Fruit fly (Drosophila melanogaster) whole organism: ENCODE data around the gene CG14957.

ENCODE experiments used
- CG8478 ChIP-seq: fragments of >200 bp; optimal IDR thresholded peaks from 2 replicates; lab custom pipeline; 2018; ENCODE audit warnings: inconsistent platforms
- Dll ChIP-seq: fragments of >200 bp; optimal IDR thresholded peaks from 2 replicates; lab custom pipeline; 2017
- EcR ChIP-seq, 2 experiments: fragments of >200 bp; optimal IDR thresholded peaks; 2 replicates each; lab custom pipeline; 2017; ENCODE audit warnings: missing biosample characterization in 2 of 2, missing genetic modification characterization in 2 of 2, missing genetic modification reagents in 2 of 2
- pan ChIP-seq: fragments of >200 bp; optimal IDR thresholded peaks from 2 replicates; lab custom pipeline; 2017
- psq ChIP-seq: fragments of >200 bp; optimal IDR thresholded peaks from 2 replicates; lab custom pipeline; 2017
- usp ChIP-seq: fragments of >200 bp; optimal IDR thresholded peaks from 2 replicates; lab custom pipeline; 2017; ENCODE audit warnings: missing biosample characterization, missing genetic modification characterization, mixed read lengths

The CG14957 gene

DNA sequence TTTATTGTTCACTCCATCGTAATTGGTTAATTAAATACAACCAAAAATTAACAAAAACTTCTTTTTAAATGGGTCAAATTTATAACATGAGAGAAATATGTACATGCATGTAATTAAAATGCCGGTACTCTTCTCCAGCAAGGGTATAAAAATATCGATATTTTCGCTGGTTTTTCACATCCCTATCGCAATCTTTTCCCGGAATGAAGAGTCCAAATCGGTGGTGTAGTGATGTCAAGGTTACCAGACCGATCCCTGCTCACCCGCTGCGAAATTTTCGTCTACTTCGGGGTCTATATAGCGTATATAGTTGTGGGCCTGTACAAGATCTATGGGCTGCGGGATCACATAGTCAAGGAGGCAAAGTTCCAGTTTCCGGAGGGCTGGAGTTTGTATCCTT is 25.4 kb upstream of the CG14957 start, which contains the start of gene rasp:
rasp (plus strand) TSS at position 213 of the 400 bp plus-strand sequence.
- no peak for TF ChIP-seq CG8478 (lab: Kevin White, UChicago)
- TF ChIP-seq usp = no peak
- no peak for TF ChIP-seq EcR (GFP tag; optimal IDR thresholded peaks at IDR 0.05; lab: Kevin White, UChicago)
- no peak for TF ChIP-seq Dll (lab: Kevin White, UChicago)
- TF ChIP-seq pan (lab: Kevin White, UChicago) = no peak
- TF ChIP-seq psq (lab: Kevin White, UChicago) = no peak

DNA sequence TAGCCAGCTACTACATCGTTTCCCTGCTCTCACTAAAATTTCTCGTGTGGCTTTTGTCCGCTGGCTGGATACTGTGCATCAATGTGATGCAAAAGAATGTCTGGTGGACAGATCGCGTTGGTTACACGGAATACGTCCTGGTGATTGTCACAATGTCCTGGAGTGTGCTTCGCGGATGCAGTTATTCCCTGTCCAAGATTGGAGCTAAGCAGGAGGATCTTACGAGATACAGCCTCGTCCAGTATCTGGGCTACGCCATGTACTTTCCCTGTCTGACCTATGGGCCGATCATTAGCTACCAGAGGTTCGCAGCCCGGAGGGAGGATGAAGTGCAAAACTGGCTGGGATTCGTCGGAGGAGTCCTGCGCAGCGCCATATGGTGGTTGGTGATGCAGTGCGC is 24.8 kb upstream of the CG14957 start:
- no peak for TF ChIP-seq psq (lab: Kevin White, UChicago)
- TF ChIP-seq EcR (GFP tag; optimal IDR thresholded peaks at IDR 0.05; lab: Kevin White, UChicago) = no peak
- no peak for TF ChIP-seq Dll (lab: Kevin White, UChicago)
- TF ChIP-seq usp = no peak
- TF ChIP-seq pan (lab: Kevin White, UChicago) = no peak
- TF ChIP-seq CG8478 (lab: Kevin White, UChicago) = no peak

DNA sequence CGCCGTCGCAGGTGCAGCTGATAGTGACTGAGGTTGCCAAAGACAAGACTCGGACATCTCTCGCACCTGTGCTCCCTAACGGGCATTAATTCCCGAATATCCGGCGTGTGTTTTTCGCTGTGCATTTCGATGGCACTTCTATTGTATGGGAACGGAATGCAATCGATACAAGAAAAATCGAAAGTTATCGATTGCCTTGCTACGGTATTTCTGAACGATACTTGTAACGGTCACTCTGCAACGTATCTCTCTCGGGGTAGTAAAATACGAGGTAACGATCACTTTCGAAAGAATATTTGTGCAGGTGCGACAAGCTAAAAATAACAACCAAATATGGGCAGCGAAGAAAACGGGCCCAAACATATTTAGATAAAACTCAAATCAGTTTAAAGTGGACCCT is 22.4 kb upstream of the CG14957 start, which contains the start of gene CG32280:
CG32280 (plus strand) TSS at position 231 of the 400 bp plus-strand sequence.
- TF ChIP-seq psq (lab: Kevin White, UChicago) = no peak
- TF ChIP-seq usp = no peak
- no peak for TF ChIP-seq CG8478 (lab: Kevin White, UChicago)
- no peak for TF ChIP-seq pan (lab: Kevin White, UChicago)
- no peak for TF ChIP-seq EcR (GFP tag; optimal IDR thresholded peaks at IDR 0.05; lab: Kevin White, UChicago)
- TF ChIP-seq Dll (lab: Kevin White, UChicago) = no peak

DNA sequence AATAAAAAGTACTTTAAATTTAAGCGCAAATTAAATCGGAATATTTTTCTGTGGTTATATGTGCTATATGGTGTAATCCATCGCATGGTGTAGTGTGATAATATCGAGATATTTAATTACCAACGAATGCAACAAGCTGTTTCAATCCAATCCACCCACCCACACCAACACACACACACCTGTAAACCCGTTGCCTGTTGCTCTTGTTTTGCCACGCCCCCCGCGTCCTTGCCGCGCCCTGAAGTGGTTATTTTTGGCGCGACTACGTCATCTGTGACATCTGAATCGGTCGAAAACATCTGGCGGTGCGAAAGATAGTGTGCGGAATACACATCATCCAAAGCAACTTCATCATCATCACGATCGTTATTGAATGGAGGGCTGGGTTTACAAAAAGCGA is 22.0 kb upstream of the CG14957 start:
- TF ChIP-seq EcR (GFP tag; optimal IDR thresholded peaks at IDR 0.05; lab: Kevin White, UChicago) = no peak

DNA sequence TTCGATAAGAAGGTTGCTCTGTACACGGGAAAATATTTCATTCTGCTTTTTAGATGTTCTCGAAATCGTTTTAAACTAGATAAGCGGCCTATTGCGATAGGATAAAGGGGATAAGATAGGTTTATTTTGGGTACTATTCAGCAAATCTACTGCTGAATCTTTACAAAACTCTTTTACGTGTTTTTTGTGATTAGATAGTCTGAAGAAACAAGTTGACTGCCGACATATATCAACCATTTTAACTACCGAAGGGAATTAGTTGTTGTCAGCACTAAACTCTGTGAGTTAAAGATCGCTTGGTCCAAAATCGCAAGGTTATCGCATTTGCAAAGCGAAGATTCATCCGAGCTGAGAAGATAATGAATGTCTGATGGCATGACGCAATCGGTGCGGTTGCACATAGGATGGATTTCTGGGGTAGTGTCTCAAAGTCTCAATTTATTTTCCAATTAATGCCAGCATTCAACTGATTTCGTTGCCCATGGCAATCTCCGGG is 21.1 kb upstream of the CG14957 start, which contains the start of gene Asciz:
Asciz (minus strand) TSS at position 51 of the 496 bp plus-strand sequence.
- TF ChIP-seq pan (lab: Kevin White, UChicago) (no peak), CG8478 (lab: Kevin White, UChicago) (no peak), EcR (GFP tag; optimal IDR thresholded peaks at IDR 0.05; lab: Kevin White, UChicago) (no peak), psq (lab: Kevin White, UChicago) (no peak), Dll (lab: Kevin White, UChicago) (no peak), usp (no peak)

DNA sequence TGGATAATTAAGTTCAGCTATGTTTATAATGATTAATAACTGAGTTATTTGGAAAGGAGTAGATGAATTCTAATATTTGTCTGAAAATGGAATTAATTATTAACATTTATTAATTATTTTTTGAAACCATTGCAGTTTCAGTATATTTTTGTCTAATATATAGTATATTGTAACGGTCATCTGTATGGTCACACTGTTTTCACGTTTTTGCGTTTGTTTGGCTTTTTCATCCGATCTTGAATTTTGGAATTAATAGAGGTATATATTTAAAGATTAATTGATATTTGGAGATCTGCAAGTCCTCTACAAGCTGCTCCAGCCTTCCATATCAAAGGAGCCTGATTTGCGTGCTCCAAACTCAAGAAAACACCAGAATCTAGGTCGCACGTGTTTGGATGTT is 18.3 kb upstream of the CG14957 start, which contains the start of the genes CG32278 and CG32281:
CG32278 (plus strand) TSS at position 180 of the 400 bp plus-strand sequence.
CG32281 (plus strand) TSS at position 269 of the 400 bp plus-strand sequence.
- TF ChIP-seq pan (lab: Kevin White, UChicago) = no peak
- TF ChIP-seq EcR (GFP tag; optimal IDR thresholded peaks at IDR 0.05; lab: Kevin White, UChicago) = no peak
- TF ChIP-seq psq (lab: Kevin White, UChicago) = no peak
- no peak for TF ChIP-seq usp

DNA sequence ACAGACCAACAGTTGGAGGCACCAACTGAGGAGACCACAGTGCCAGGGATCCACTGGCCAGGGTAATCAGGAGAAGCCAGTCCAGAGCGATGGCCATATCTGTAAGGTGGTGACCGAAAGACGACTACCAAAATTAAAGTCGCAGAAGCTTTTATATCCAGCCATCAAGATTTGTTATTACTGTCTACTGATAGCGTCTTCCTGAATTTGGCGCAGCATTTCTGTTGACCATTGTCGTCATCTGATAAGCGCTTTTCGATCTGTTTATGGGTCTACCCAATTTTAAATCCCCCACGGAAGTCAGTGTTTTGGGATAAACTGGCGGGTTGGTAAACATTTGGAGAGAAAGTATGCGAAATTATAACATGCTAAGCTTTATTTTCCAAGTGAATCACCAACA is 14.9 kb upstream of the CG14957 start, which contains the start of gene CG14963:
CG14963 (minus strand) TSS at position 101 of the 400 bp plus-strand sequence.
- TF ChIP-seq usp = no peak
- no peak for TF ChIP-seq EcR (GFP tag; optimal IDR thresholded peaks at IDR 0.05; lab: Kevin White, UChicago)
- TF ChIP-seq psq (lab: Kevin White, UChicago) = no peak
- no peak for TF ChIP-seq Dll (lab: Kevin White, UChicago)
- no peak for TF ChIP-seq CG8478 (lab: Kevin White, UChicago)
- no peak for TF ChIP-seq pan (lab: Kevin White, UChicago)

DNA sequence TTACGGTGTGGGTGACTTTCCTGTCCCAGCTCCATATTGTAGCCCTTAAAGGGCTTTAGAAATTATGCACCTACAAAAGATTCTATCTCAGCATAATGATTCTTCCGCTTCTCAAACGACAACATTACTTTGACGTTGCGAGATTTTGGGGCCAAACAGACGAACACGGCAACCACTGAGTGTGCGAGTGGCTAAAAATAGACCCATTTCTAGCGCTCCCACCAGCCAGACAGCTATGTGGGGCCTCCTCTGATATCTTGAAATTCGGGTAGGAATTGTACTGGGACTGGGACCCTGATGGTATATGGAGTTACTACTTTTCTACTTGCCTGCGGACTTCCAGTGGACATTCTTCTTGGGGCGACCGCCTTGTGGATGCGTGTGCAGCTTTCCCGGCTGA is 9.5 kb upstream of the CG14957 start:
- TF ChIP-seq psq (lab: Kevin White, UChicago) (no peak), Dll (lab: Kevin White, UChicago) (no peak)

DNA sequence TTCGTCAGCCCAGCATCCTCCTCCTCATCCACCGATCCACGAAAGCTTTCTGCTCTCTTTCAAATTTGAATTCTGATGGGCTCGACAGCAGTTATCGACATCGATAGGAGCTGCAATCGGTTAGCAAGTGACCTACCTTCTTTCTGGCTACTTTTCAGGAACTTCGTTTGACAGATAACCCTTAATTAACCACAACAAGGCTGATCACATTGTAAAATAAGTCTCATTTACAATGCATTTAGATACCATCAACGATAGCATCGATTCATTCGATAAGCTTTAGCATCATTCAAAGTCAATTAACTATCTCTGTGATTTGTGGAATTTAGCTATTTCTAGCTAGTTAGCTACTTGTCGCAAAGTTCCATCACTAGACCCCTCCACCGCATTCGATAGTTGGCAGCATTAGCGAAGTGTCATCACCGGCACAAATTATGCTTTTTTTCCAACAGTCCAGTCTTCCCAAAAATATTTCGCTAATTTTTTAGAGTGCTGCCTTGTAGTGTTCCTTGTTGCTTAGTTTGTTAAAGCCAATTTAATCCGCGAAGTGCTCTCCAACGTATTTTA is 8.8 kb upstream of the CG14957 start, which contains the start of the genes MnM and Girdin:
MnM (minus strand) TSS at position 51 of the 567 bp plus-strand sequence.
Girdin (plus strand) TSS at position 401 of the 567 bp plus-strand sequence.
- TF ChIP-seq usp (no peak), pan (lab: Kevin White, UChicago) (no peak), EcR (GFP tag; optimal IDR thresholded peaks at IDR 0.05; lab: Kevin White, UChicago) (no peak), CG8478 (lab: Kevin White, UChicago) (no peak), psq (lab: Kevin White, UChicago) (no peak), Dll (lab: Kevin White, UChicago) (no peak)

DNA sequence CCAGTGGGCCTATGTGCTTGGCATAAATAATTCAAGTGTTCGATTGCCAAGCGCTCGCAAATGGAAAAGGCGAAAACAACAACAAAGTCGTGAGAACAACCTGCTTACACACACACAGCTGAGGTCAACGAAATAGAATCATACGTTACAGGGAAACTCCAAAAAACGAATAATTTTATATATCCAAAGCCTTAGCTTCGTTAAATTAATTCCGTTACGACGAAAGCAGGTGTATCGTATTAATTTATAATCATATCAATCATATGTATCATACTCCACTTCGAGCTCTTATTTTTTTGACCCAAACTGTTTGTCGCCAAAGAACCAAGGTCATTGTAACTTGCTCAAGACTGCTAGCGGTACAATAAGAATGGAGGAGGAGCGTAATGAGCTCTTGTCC is 7.9 kb upstream of the CG14957 start:
- TF ChIP-seq pan (lab: Kevin White, UChicago) = no peak
- peak in 1 of 2 experiments; percentile 79 for TF ChIP-seq EcR (GFP tag; optimal IDR thresholded peaks at IDR 0.05; lab: Kevin White, UChicago)

DNA sequence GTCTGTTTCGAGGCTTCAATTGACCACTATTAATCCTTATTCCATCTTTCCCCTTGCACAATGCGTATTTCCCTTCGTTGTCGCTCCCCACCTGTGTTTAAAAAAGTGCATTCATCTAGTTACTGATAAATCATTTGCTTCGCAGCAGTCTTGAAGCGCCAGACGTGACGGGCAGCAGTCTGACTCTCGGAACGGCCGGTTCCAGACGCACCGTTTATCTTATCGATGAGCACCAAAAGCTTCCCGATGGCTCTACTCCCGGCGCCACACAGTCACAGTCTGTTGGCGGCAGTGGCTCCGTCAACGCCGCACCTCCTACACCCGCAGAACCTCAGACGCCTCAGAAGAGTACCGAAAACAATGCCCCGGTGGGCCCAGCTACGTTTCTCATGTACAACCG is 3.3 kb upstream of the CG14957 start, which contains the start of gene CG42494:
CG42494 (plus strand) TSS at position 301 of the 400 bp plus-strand sequence.
- no peak for TF ChIP-seq usp
- TF ChIP-seq CG8478 (lab: Kevin White, UChicago) = no peak
- no peak for TF ChIP-seq psq (lab: Kevin White, UChicago)
- no peak for TF ChIP-seq pan (lab: Kevin White, UChicago)
- no peak for TF ChIP-seq Dll (lab: Kevin White, UChicago)
- TF ChIP-seq EcR (GFP tag; optimal IDR thresholded peaks at IDR 0.05; lab: Kevin White, UChicago) = no peak

DNA sequence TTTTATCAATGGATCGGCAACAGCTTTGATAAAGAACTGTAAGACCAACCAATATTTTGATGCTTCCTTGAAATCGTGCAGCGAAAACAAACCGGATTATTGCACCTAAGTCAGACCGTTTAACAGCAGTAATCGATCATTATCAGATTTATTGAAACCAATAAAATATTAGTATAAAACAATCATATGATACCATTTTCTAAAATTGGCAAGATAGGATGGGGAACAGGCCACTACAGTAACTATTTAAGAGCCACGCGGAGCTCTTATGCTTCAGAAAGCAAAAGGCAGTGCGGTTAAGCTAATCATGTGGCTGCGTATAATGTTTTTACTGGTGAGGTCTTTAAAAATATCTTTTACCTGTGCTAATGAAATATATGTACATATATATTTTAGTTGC is 999 bp upstream of the CG14957 start, which contains the start of gene CG32284:
CG32284 (plus strand) TSS at position 301 of the 400 bp plus-strand sequence.
- TF ChIP-seq pan (lab: Kevin White, UChicago) (no peak), usp (no peak), Dll (lab: Kevin White, UChicago) (no peak), CG8478 (lab: Kevin White, UChicago) (no peak), EcR (GFP tag; optimal IDR thresholded peaks at IDR 0.05; lab: Kevin White, UChicago) (no peak), psq (lab: Kevin White, UChicago) (no peak)
